Fruit fly (Drosophila melanogaster): ENCODE data around the gene grk.

grk gene

dm6 chr2L:8473448-8473847 is 40.0 kb upstream of the grk start (continued):
- TF ChIP-seq PHDP (tag; optimal IDR thresholded peaks at IDR 0.05): no peak
- peak; percentile 73 for TF ChIP-seq dysf (GFP tag; IDR thresholded peaks at IDR 0.05)
- peak; percentile 79 for TF ChIP-seq zfh1 (GFP tag; IDR thresholded peaks at IDR 0.05)
- TF ChIP-seq ranshi (GFP tag; IDR thresholded peaks at IDR 0.05): peak; percentile 30; the same call in 1 of the 2 replicates
- TF ChIP-seq dimm (GFP tag; IDR thresholded peaks at IDR 0.05): peak; percentile 42; the same call in 1 of the 2 replicates
- TF ChIP-seq B-H1 (GFP tag; IDR thresholded peaks at IDR 0.05): peak; percentile 18; the same call in 1 of the 3 replicates
- peak; percentile 35 for TF ChIP-seq CG4820 (GFP tag; optimal IDR thresholded peaks at IDR 0.05)
- peak; percentile 9 for TF ChIP-seq CG3407 (GFP tag; optimal IDR thresholded peaks at IDR 0.05)
- TF ChIP-seq cas (GFP tag; IDR thresholded peaks at IDR 0.05): no peak
- peak; percentile 10 for TF ChIP-seq CG18476 (GFP tag; optimal IDR thresholded peaks at IDR 0.05)
- TF ChIP-seq CG4707 (GFP tag; optimal IDR thresholded peaks at IDR 0.05): no peak
- TF ChIP-seq Fer2 (tag; optimal IDR thresholded peaks at IDR 0.05): no peak
- TF ChIP-seq chif (GFP tag; optimal IDR thresholded peaks at IDR 0.05): peak in 1 of 2 experiments; percentile 24
- peak; percentile 46; the same call in 1 of the 2 replicates for TF ChIP-seq ttk (GFP tag; IDR thresholded peaks at IDR 0.05)
- peak; percentile 81 for TF ChIP-seq Xrp1 (GFP tag; IDR thresholded peaks at IDR 0.05)
- TF ChIP-seq CTCF (GFP tag; optimal IDR thresholded peaks at IDR 0.05): no peak
- peak; percentile 47; the same call in 1 of the 3 replicates for TF ChIP-seq Optix (GFP tag; IDR thresholded peaks at IDR 0.05)
- TF ChIP-seq grau (tag; optimal IDR thresholded peaks at IDR 0.05): peak; percentile 27
- no peak for TF ChIP-seq sna (GFP tag; IDR thresholded peaks at IDR 0.05; ENCODE audit: partially characterized antibody)
- TF ChIP-seq Bgb (GFP tag; IDR thresholded peaks at IDR 0.05; ENCODE audit: partially characterized antibody): no peak
- TF ChIP-seq Oli (tag; optimal IDR thresholded peaks at IDR 0.05): peak; percentile 54
- TF ChIP-seq fd64A (GFP tag; optimal IDR thresholded peaks at IDR 0.05): no peak
- TF ChIP-seq CG14014 (GFP tag; IDR thresholded peaks at IDR 0.05): peak; percentile 47; the same call in 1 of the 2 replicates
- TF ChIP-seq CG7357 (GFP tag; IDR thresholded peaks at IDR 0.05): peak; percentile 57; the same call in 2 of the 3 replicates
- no peak for TF ChIP-seq hb (GFP tag; IDR thresholded peaks at IDR 0.05; ENCODE audit: partially characterized antibody)
- no peak for TF ChIP-seq shn (GFP tag; optimal IDR thresholded peaks at IDR 0.05)
- TF ChIP-seq CG13624 (GFP tag; optimal IDR thresholded peaks at IDR 0.05): peak; percentile 4
- TF ChIP-seq vnd (GFP tag; IDR thresholded peaks at IDR 0.05; ENCODE audit: partially characterized antibody): no peak
- no peak for TF ChIP-seq mirr (GFP tag; optimal IDR thresholded peaks at IDR 0.05)
- peak; percentile 56 for TF ChIP-seq bab2 (GFP tag; optimal IDR thresholded peaks at IDR 0.05)
- TF ChIP-seq bsh (GFP tag; optimal IDR thresholded peaks at IDR 0.05): peak; percentile 65 to 83
- TF ChIP-seq da (GFP tag; optimal IDR thresholded peaks at IDR 0.05): no peak
- TF ChIP-seq CG13424 (tag; optimal IDR thresholded peaks at IDR 0.05): peak; percentile 37
- TF ChIP-seq zfh2 (GFP tag; optimal IDR thresholded peaks at IDR 0.05): no peak
- TF ChIP-seq CG11093 (GFP tag; IDR thresholded peaks at IDR 0.05): peak; percentile 43; the same call in 1 of the 3 replicates
- TF ChIP-seq fd96Cb (tag; optimal IDR thresholded peaks at IDR 0.05): peak; percentile 64
- TF ChIP-seq CG10565 (GFP tag; optimal IDR thresholded peaks at IDR 0.05): no peak
- peak; percentile 39 for TF ChIP-seq gsb-n (tag; optimal IDR thresholded peaks at IDR 0.05)
- peak; percentile 81 for TF ChIP-seq vvl (GFP tag; IDR thresholded peaks at IDR 0.05)
- TF ChIP-seq ATbp (GFP tag; optimal IDR thresholded peaks at IDR 0.05): peak; percentile 26
- no peak for TF ChIP-seq CG8478 (optimal IDR thresholded peaks at IDR 0.05)
- TF ChIP-seq CG32772 (GFP tag; IDR thresholded peaks at IDR 0.05): peak; percentile 66; the same call in 1 of the 2 replicates
- TF ChIP-seq pan (optimal IDR thresholded peaks at IDR 0.05): no peak
- TF ChIP-seq pan (GFP tag; optimal IDR thresholded peaks at IDR 0.05 in 1 of 2, IDR thresholded peaks at IDR 0.05 in 1 of 2): peak in 1 of 2 experiments; percentile 77
- TF ChIP-seq tna (GFP tag; IDR thresholded peaks at IDR 0.05; ENCODE audit: partially characterized antibody): no peak
- TF ChIP-seq GATAe (GFP tag; conservative IDR thresholded peaks at IDR 0.05): no peak
- TF ChIP-seq CG31441 (GFP tag; IDR thresholded peaks at IDR 0.05): peak; percentile 73
- TF ChIP-seq cwo (GFP tag; optimal IDR thresholded peaks at IDR 0.05): peak; percentile 48
- TF ChIP-seq Rfx (GFP tag; IDR thresholded peaks at IDR 0.05): peak; percentile 61
- peak; percentile 55 for TF ChIP-seq Atf6 (GFP tag; IDR thresholded peaks at IDR 0.05)
- TF ChIP-seq CG7839 (tag; optimal IDR thresholded peaks at IDR 0.05): peak; percentile 65
- TF ChIP-seq Hmx (GFP tag; optimal IDR thresholded peaks at IDR 0.05): no peak

All from whole organism, embryonic.